Worm (Caenorhabditis elegans): Measurements from ENCODE around the gene EGAP9.4.
"Not testable (repeated sequence)": the region's sequence is repeated elsewhere in the genome, so short reads cannot be mapped to it uniquely, and the experiment has no call there.

Gene EGAP9.4

ce11 chrV:6565851-6566386 is 10.7 kb upstream of the EGAP9.4 start, which contains the start of gene K04A8.1:
Gene K04A8.1 (plus strand): TSS chrV:6566336.
- no peak for TF ChIP-seq unc-62 (GFP tag; optimal IDR thresholded peaks at IDR 0.05)

- TF ChIP-seq unc-62 (GFP tag; optimal IDR thresholded peaks at IDR 0.05), result no peak
Observed at ce11 chrV:6575406-6576130, 1.1 kb upstream of the EGAP9.4 start, which contains the start of gene fut-2. Gene fut-2 (minus strand): TSS chrV:6575890.

ce11 chrV:6579992-6580391 is 3.3 kb downstream of the EGAP9.4 start, which contains the start of gene EGAP9.3:
Gene EGAP9.3 (minus strand): TSS chrV:6580122.
- no peak for TF ChIP-seq unc-62 (GFP tag; optimal IDR thresholded peaks at IDR 0.05)

ce11 chrV:6581762-6582161 is 5.1 kb downstream of the EGAP9.4 start, which contains the start of gene ZK1055.4:
Gene ZK1055.4 (plus strand): TSS chrV:6582062.
- not testable (repeated sequence) for TF ChIP-seq unc-62 (GFP tag; optimal IDR thresholded peaks at IDR 0.05)

ce11 chrV:6590283-6590682 is 13.6 kb downstream of the EGAP9.4 start, which contains the start of gene ZK1055.2:
Gene ZK1055.2 (plus strand): TSS chrV:6590583.
- TF ChIP-seq unc-62 (GFP tag; optimal IDR thresholded peaks at IDR 0.05), result no peak

- no peak for TF ChIP-seq unc-62 (GFP tag; optimal IDR thresholded peaks at IDR 0.05)
Observed at ce11 chrV:6593700-6594244, 17.1 kb downstream of the EGAP9.4 start, which contains the start of gene hcp-1. Gene hcp-1 (plus strand): TSS chrV:6594194.

ce11 chrV:6602556-6603062 is 25.9 kb downstream of the EGAP9.4 start, which contains the start of gene ZK1055.6:
Gene ZK1055.6 (minus strand): TSS chrV:6602606.
- no peak for TF ChIP-seq unc-62 (GFP tag; optimal IDR thresholded peaks at IDR 0.05)

- TF ChIP-seq unc-62 (GFP tag; optimal IDR thresholded peaks at IDR 0.05), result no peak
Observed at ce11 chrV:6605275-6605674, 28.6 kb downstream of the EGAP9.4 start, which contains the start of gene ZK1055.7. Gene ZK1055.7 (minus strand): TSS chrV:6605375.

- TF ChIP-seq unc-62 (GFP tag; optimal IDR thresholded peaks at IDR 0.05), result no peak
Observed at ce11 chrV:6606197-6606596, 29.5 kb downstream of the EGAP9.4 start.

ce11 chrV:6611058-6611457 is 34.4 kb downstream of the EGAP9.4 start, which contains the start of gene gon-14:
Gene gon-14 (minus strand): TSS chrV:6611158.
- no peak for TF ChIP-seq unc-62 (GFP tag; optimal IDR thresholded peaks at IDR 0.05)

ce11 chrV:6611504-6611903 is 34.8 kb downstream of the EGAP9.4 start:
- TF ChIP-seq unc-62 (GFP tag; optimal IDR thresholded peaks at IDR 0.05), result no peak

ce11 chrV:6614152-6614734 is 37.6 kb downstream of the EGAP9.4 start, which contains the start of gene cpr-4:
Gene cpr-4 (plus strand): TSS chrV:6614674.
- TF ChIP-seq unc-62 (GFP tag; optimal IDR thresholded peaks at IDR 0.05), result no peak

ce11 chrV:6614968-6615367 is 38.3 kb downstream of the EGAP9.4 start:
- TF ChIP-seq unc-62 (GFP tag; optimal IDR thresholded peaks at IDR 0.05), result no peak

- TF ChIP-seq unc-62 (GFP tag; optimal IDR thresholded peaks at IDR 0.05), result no peak
Observed at ce11 chrV:6616294-6616693, 39.6 kb downstream of the EGAP9.4 start.

ce11 chrV:6620809-6621208 is 44.1 kb downstream of the EGAP9.4 start:
- TF ChIP-seq unc-62 (GFP tag; optimal IDR thresholded peaks at IDR 0.05), result no peak

- TF ChIP-seq unc-62 (GFP tag; optimal IDR thresholded peaks at IDR 0.05), result no peak
Observed at ce11 chrV:6621894-6622293, 45.2 kb downstream of the EGAP9.4 start, which contains the start of gene nhr-37. Gene nhr-37 (plus strand): TSS chrV:6622194.

All from whole organism, dauer.